Worm (Caenorhabditis elegans): Measurements from ENCODE around the gene Y81B9A.3.

DNA sequence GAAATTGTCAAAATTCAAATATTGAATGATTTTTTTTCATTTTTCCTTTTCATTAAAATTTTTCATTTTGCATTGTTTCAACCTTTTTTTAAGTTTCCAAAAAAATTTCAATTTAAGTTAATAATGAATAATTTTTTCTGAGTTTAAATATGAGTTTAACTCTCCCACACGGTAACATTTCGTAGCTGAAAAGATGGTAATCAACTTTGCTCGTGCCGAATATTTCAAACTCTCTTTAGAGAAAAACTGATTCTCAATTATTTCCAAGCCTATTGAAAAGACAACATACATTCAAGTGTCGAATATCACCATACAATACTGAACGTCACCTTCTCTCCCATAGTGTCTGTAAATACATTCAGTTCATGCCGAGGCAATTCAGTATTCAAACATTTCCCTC, 26.7 kb downstream of the Y81B9A.3 start:
- TF ChIP-seq hlh-6 (tag; optimal IDR thresholded peaks at IDR 0.05): no peak
- no peak for TF ChIP-seq ceh-24 (tag; optimal IDR thresholded peaks at IDR 0.05)
- TF ChIP-seq che-1 (tag; optimal IDR thresholded peaks at IDR 0.05): no peak
- TF ChIP-seq dmd-4 (tag; optimal IDR thresholded peaks at IDR 0.05; ENCODE audit: borderline replicate concordance): no peak
- TF ChIP-seq ztf-16 (tag; optimal IDR thresholded peaks at IDR 0.05): no peak
- no peak for TF ChIP-seq pros-1 (tag; optimal IDR thresholded peaks at IDR 0.05)
- TF ChIP-seq elt-2 (tag; optimal IDR thresholded peaks at IDR 0.05): no peak
- TF ChIP-seq pax-1 (tag; optimal IDR thresholded peaks at IDR 0.05): no peak
- no peak for TF ChIP-seq F13H6.1 (tag; optimal IDR thresholded peaks at IDR 0.05)
- TF ChIP-seq tbx-2 (tag; optimal IDR thresholded peaks at IDR 0.05): no peak
